Worm (Caenorhabditis elegans): ENCODE data around the gene C17H12.12.

DNA sequence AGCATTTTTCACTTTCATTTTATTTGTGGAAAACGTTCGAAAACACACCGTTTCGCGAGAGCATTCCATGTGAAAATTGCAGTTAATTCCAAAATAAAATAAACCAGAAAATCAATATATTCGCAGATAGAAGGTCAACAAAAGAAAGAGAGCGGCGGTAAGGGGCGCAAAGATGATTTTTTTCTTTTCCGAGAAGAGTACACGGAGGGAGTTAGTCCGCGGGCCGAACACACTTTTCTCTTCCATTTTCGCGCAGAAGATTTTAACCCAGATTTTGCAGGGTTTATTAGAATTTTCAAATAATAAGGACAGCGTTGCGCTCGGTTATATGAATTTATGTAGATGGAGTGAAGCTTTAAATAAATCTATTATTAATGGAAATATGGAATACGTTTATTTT, 48.1 kb upstream of the C17H12.12 start:
- TF ChIP-seq dao-5 (tag; optimal IDR thresholded peaks at IDR 0.05) (no peak), W03F9.2 (tag; optimal IDR thresholded peaks at IDR 0.05) (no peak), him-1 (tag; optimal IDR thresholded peaks at IDR 0.05) (no peak)

Measured in whole organism, L4/young adult.